Worm (Caenorhabditis elegans) whole organism, mixed stage, embryonic: ENCODE measurements around the gene K09C6.3.

Experiments
- M03D4.4 ChIP-seq: sonication (generic microtip); optimal IDR thresholded peaks from 2 replicates; lab custom pipeline; 2017; ENCODE audit warnings: mild to moderate bottlenecking, missing genetic modification characterization, missing compliant biosample characterization
- blmp-1 ChIP-seq: fragments of 150-350 bp; optimal IDR thresholded peaks from 2 replicates; lab custom pipeline; 2014; ENCODE audit warnings: missing biosample characterization, missing genetic modification characterization
- ceh-39 ChIP-seq: fragments of 150-350 bp; optimal IDR thresholded peaks from 2 replicates; lab custom pipeline; 2014; ENCODE audit warnings: missing biosample characterization, missing genetic modification characterization
- ceh-43 ChIP-seq: fragments of 200-800 bp; sonication (Bioruptor generic); optimal IDR thresholded peaks from 2 replicates; lab custom pipeline; 2018; ENCODE audit warnings: mild to moderate bottlenecking, missing genetic modification characterization, moderate library complexity, missing compliant biosample characterization
- ces-1 ChIP-seq: fragments of 150-350 bp; optimal IDR thresholded peaks from 2 replicates; lab custom pipeline; 2014; ENCODE audit warnings: missing biosample characterization, missing genetic modification reagents, missing genetic modification characterization
- cnd-1 ChIP-seq: fragments of 200-800 bp; sonication (Bioruptor generic); optimal IDR thresholded peaks from 2 replicates; lab custom pipeline; 2018; ENCODE audit warnings: mild to moderate bottlenecking, missing genetic modification characterization, missing compliant biosample characterization
- drap-1 ChIP-seq: fragments of 200-800 bp; sonication (Bioruptor generic); optimal IDR thresholded peaks from 3 replicates; lab custom pipeline; 2018; ENCODE audit warnings: mild to moderate bottlenecking, missing genetic modification characterization, missing compliant biosample characterization
- elt-1 ChIP-seq: sonication (generic microtip); optimal IDR thresholded peaks from 2 replicates; lab custom pipeline; 2017; ENCODE audit warnings: missing genetic modification characterization, mild to moderate bottlenecking, missing compliant biosample characterization, antibody characterized with exemption, moderate library complexity, borderline replicate concordance; ENCODE audit not compliant: insufficient read depth
- elt-3 ChIP-seq: fragments of 150-350 bp; optimal IDR thresholded peaks from 2 replicates; lab custom pipeline; 2014; ENCODE audit warnings: missing biosample characterization, missing genetic modification characterization
- flh-1 ChIP-seq: fragments of 200-800 bp; sonication (Bioruptor generic); optimal IDR thresholded peaks from 2 replicates; lab custom pipeline; 2018; ENCODE audit warnings: mild to moderate bottlenecking, missing genetic modification characterization, moderate library complexity, missing compliant biosample characterization
- ham-2 ChIP-seq: fragments of 200-800 bp; sonication (Bioruptor generic); optimal IDR thresholded peaks from 2 replicates; lab custom pipeline; 2018; ENCODE audit warnings: mild to moderate bottlenecking, missing genetic modification characterization, missing compliant biosample characterization
- hlh-1 ChIP-seq: fragments of 150-350 bp; optimal IDR thresholded peaks from 2 replicates; lab custom pipeline; 2014; ENCODE audit warnings: missing biosample characterization, missing genetic modification reagents, missing genetic modification characterization
- lin-13 ChIP-seq: fragments of 150-350 bp; optimal IDR thresholded peaks from 2 replicates; lab custom pipeline; 2014; ENCODE audit warnings: missing biosample characterization, missing genetic modification characterization
- lin-32 ChIP-seq: fragments of 200-800 bp; sonication (Bioruptor generic); optimal IDR thresholded peaks from 2 replicates; lab custom pipeline; 2018; ENCODE audit warnings: mild to moderate bottlenecking, missing genetic modification characterization, missing compliant biosample characterization
- lsy-2 ChIP-seq: fragments of 150-350 bp; optimal IDR thresholded peaks from 2 replicates; lab custom pipeline; 2014; ENCODE audit warnings: missing biosample characterization, missing genetic modification characterization
- mep-1 ChIP-seq: fragments of 150-350 bp; optimal IDR thresholded peaks from 2 replicates; lab custom pipeline; 2017; ENCODE audit warnings: missing biosample characterization, missing genetic modification reagents, missing genetic modification characterization, inconsistent platforms
- mls-2 ChIP-seq: sonication (generic microtip); optimal IDR thresholded peaks from 2 replicates; lab custom pipeline; 2016; ENCODE audit warnings: mild to moderate bottlenecking, missing genetic modification characterization, moderate library complexity, missing compliant biosample characterization
- nhr-12 ChIP-seq: fragments of 150-350 bp; optimal IDR thresholded peaks from 2 replicates; lab custom pipeline; 2014; ENCODE audit warnings: missing biosample characterization, missing genetic modification characterization
- nhr-2 ChIP-seq: fragments of 150-350 bp; optimal IDR thresholded peaks from 2 replicates; lab custom pipeline; 2014; ENCODE audit warnings: missing biosample characterization, missing genetic modification characterization
- nhr-237 ChIP-seq: fragments of 150-350 bp; optimal IDR thresholded peaks from 2 replicates; lab custom pipeline; 2014; ENCODE audit warnings: missing biosample characterization, missing genetic modification characterization
- nhr-28 ChIP-seq: fragments of 150-350 bp; optimal IDR thresholded peaks from 2 replicates; lab custom pipeline; 2014; ENCODE audit warnings: missing biosample characterization, missing genetic modification characterization
- nhr-76 ChIP-seq: sonication (generic microtip); optimal IDR thresholded peaks from 2 replicates; lab custom pipeline; 2017; ENCODE audit warnings: missing biosample characterization, missing genetic modification characterization
- pha-4 ChIP-seq: fragments of 150-350 bp; optimal IDR thresholded peaks from 2 replicates; lab custom pipeline; 2018; ENCODE audit warnings: missing biosample characterization, missing genetic modification reagents, missing genetic modification characterization
- sem-2 ChIP-seq: fragments of 200-800 bp; sonication (Bioruptor generic); optimal IDR thresholded peaks from 2 replicates; lab custom pipeline; 2018; ENCODE audit warnings: mild to moderate bottlenecking, missing genetic modification characterization, missing compliant biosample characterization
- snpc-4 ChIP-seq: fragments of 150-350 bp; optimal IDR thresholded peaks from 2 replicates; lab custom pipeline; 2014; ENCODE audit warnings: missing biosample characterization, missing genetic modification characterization
- sptf-1 ChIP-seq: sonication (generic microtip); optimal IDR thresholded peaks from 2 replicates; lab custom pipeline; 2017; ENCODE audit warnings: mild to moderate bottlenecking, missing genetic modification characterization, moderate library complexity, missing compliant biosample characterization
- tbx-8 ChIP-seq: fragments of 200-800 bp; sonication (Bioruptor generic); optimal IDR thresholded peaks from 2 replicates; lab custom pipeline; 2018; ENCODE audit warnings: mild to moderate bottlenecking, missing genetic modification characterization, moderate library complexity, missing compliant biosample characterization
- unc-120 ChIP-seq: sonication (generic microtip); optimal IDR thresholded peaks from 2 replicates; lab custom pipeline; 2017; ENCODE audit warnings: missing genetic modification characterization, missing compliant biosample characterization; ENCODE audit not compliant: poor library complexity, severe bottlenecking
- unc-39 ChIP-seq: fragments of 150-350 bp; optimal IDR thresholded peaks from 2 replicates; lab custom pipeline; 2014; ENCODE audit warnings: missing biosample characterization, missing genetic modification characterization
- unc-62 ChIP-seq: fragments of 150-350 bp; optimal IDR thresholded peaks from 2 replicates; lab custom pipeline; 2014; ENCODE audit warnings: missing biosample characterization, missing genetic modification reagents, missing genetic modification characterization
- zip-8 ChIP-seq: fragments of 150-350 bp; optimal IDR thresholded peaks from 2 replicates; lab custom pipeline; 2014; ENCODE audit warnings: missing biosample characterization, missing genetic modification characterization
- ztf-11 ChIP-seq: fragments of 150-350 bp; optimal IDR thresholded peaks from 2 replicates; lab custom pipeline; 2014; ENCODE audit warnings: missing biosample characterization, missing genetic modification characterization

K09C6.3 gene

ce11 chrV:871029-871428 is 18.7 kb downstream of the K09C6.3 start, which contains the start of gene T02B11.4:
Gene T02B11.4, minus strand, starts transcription at chrV:871129.
- no peak for TF ChIP-seq snpc-4
- TF ChIP-seq sem-2 = no peak
- no peak for TF ChIP-seq nhr-2 (tag; lab: Kevin White, UChicago)
- no peak for TF ChIP-seq flh-1 (GFP tag; lab: Kevin White, UChicago)
- TF ChIP-seq ham-2 (GFP tag; lab: Kevin White, UChicago) = no peak
- no peak for TF ChIP-seq sptf-1 (tag; lab: Kevin White, UChicago)
- no peak for TF ChIP-seq lin-13

ce11 chrV:875945-876344 is 23.7 kb downstream of the K09C6.3 start, which contains the start of gene T02B11.9:
Gene T02B11.9, plus strand, starts transcription at chrV:876245.
- TF ChIP-seq drap-1 (GFP tag; lab: Kevin White, UChicago) (no peak), lsy-2 (tag; lab: Kevin White, UChicago) (no peak), ham-2 (GFP tag; lab: Kevin White, UChicago) (no peak), nhr-237 (tag; lab: Kevin White, UChicago) (no peak)

- no peak for TF ChIP-seq elt-1 (tag; lab: Kevin White, UChicago)
- TF ChIP-seq ztf-11 (tag; lab: Kevin White, UChicago) = no peak
- TF ChIP-seq pha-4 (tag; lab: Kevin White, UChicago) = no peak
- no peak for TF ChIP-seq nhr-237 (tag; lab: Kevin White, UChicago)
- TF ChIP-seq nhr-28 (tag; lab: Kevin White, UChicago) = no peak
- TF ChIP-seq lin-32 (GFP tag; lab: Kevin White, UChicago) = no peak
- no peak for TF ChIP-seq cnd-1
- TF ChIP-seq ces-1 (GFP tag; lab: Kevin White, UChicago) = no peak
- TF ChIP-seq tbx-8 = no peak
- TF ChIP-seq unc-62 = no peak
- TF ChIP-seq sem-2 = no peak
- TF ChIP-seq hlh-1 (tag; lab: Kevin White, UChicago) = no peak
- no peak for TF ChIP-seq nhr-12 (tag; lab: Kevin White, UChicago)
These were observed 26.3 kb downstream of the K09C6.3 start, which contains the start of gene T02B11.8 for ce11 chrV:878567-878966. Gene T02B11.8, minus strand, starts transcription at chrV:878667.

- TF ChIP-seq drap-1 (GFP tag; lab: Kevin White, UChicago) = no peak
- TF ChIP-seq ceh-39 (tag; lab: Kevin White, UChicago) = no peak
- no peak for TF ChIP-seq lsy-2 (tag; lab: Kevin White, UChicago)
- TF ChIP-seq nhr-2 (tag; lab: Kevin White, UChicago) = no peak
- no peak for TF ChIP-seq nhr-237 (tag; lab: Kevin White, UChicago)
- no peak for TF ChIP-seq hlh-1 (tag; lab: Kevin White, UChicago)
- no peak for TF ChIP-seq zip-8
- TF ChIP-seq lin-32 (GFP tag; lab: Kevin White, UChicago) = no peak
- TF ChIP-seq mls-2 (tag; lab: Kevin White, UChicago) = no peak
- TF ChIP-seq M03D4.4 = no peak
These were observed 26.9 kb downstream of the K09C6.3 start, which contains the start of gene srg-53 for ce11 chrV:879171-879570. Gene srg-53, plus strand, starts transcription at chrV:879471.

ce11 chrV:884324-884723 is 32.0 kb downstream of the K09C6.3 start, which contains the start of gene srj-38:
Gene srj-38, minus strand, starts transcription at chrV:884424.
- TF ChIP-seq elt-1 (tag; lab: Kevin White, UChicago) (no peak), flh-1 (GFP tag; lab: Kevin White, UChicago) (no peak), ham-2 (GFP tag; lab: Kevin White, UChicago) (no peak), hlh-1 (tag; lab: Kevin White, UChicago) (no peak), elt-3 (tag; lab: Kevin White, UChicago) (no peak), mep-1 (tag; lab: Kevin White, UChicago) (no peak), zip-8 (no peak), lin-13 (no peak), ceh-43 (GFP tag; lab: Kevin White, UChicago) (no peak), nhr-28 (tag; lab: Kevin White, UChicago) (no peak), ces-1 (GFP tag; lab: Kevin White, UChicago) (no peak), unc-39 (no peak), pha-4 (tag; lab: Kevin White, UChicago) (no peak), nhr-76 (tag; lab: Kevin White, UChicago) (no peak), snpc-4 (no peak), drap-1 (GFP tag; lab: Kevin White, UChicago) (no peak), ceh-39 (tag; lab: Kevin White, UChicago) (no peak), unc-120 (no peak), blmp-1 (no peak)
